Worm (Caenorhabditis elegans) whole organism, L3 larva: ENCODE results near the gene F20C5.11.

ENCODE experiments used
- aly-2 ChIP-seq: fragments of 150-350 bp; optimal IDR thresholded peaks from 2 replicates; lab custom pipeline; 2014; ENCODE audit warnings: missing biosample characterization, missing genetic modification characterization
- ama-1 ChIP-seq: fragments of 150-350 bp; optimal IDR thresholded peaks from 2 replicates; lab custom pipeline; 2018
- ceh-16 ChIP-seq: sonication (generic microtip); optimal IDR thresholded peaks from 2 replicates; lab custom pipeline; 2017; ENCODE audit warnings: missing biosample characterization, missing genetic modification characterization
- ceh-28 ChIP-seq: fragments of 150-350 bp; optimal IDR thresholded peaks from 2 replicates; lab custom pipeline; 2014; ENCODE audit warnings: missing biosample characterization, missing genetic modification reagents, missing genetic modification characterization
- ceh-82 ChIP-seq: fragments of 150-350 bp; optimal IDR thresholded peaks from 2 replicates; lab custom pipeline; 2014; ENCODE audit warnings: missing biosample characterization, missing genetic modification characterization
- ceh-9 ChIP-seq: sonication (generic microtip); optimal IDR thresholded peaks from 2 replicates; lab custom pipeline; 2018; ENCODE audit warnings: missing biosample characterization, missing genetic modification characterization
- daf-12 ChIP-seq: fragments of 150-350 bp; optimal IDR thresholded peaks from 2 replicates; lab custom pipeline; 2014; ENCODE audit warnings: missing biosample characterization, missing genetic modification reagents, missing genetic modification characterization
- egl-5 ChIP-seq: fragments of 150-350 bp; optimal IDR thresholded peaks from 2 replicates; lab custom pipeline; 2017; ENCODE audit warnings: missing biosample characterization, missing genetic modification reagents, missing genetic modification characterization, inconsistent platforms
- elt-1 ChIP-seq: fragments of 150-350 bp; optimal IDR thresholded peaks from 2 replicates; lab custom pipeline; 2014; ENCODE audit warnings: missing biosample characterization, missing genetic modification characterization
- elt-2 ChIP-seq: sonication (generic microtip); optimal IDR thresholded peaks from 2 replicates; lab custom pipeline; 2016; ENCODE audit warnings: missing genetic modification reagents, mild to moderate bottlenecking, missing genetic modification characterization, missing compliant biosample characterization
- elt-3 ChIP-seq, 3 experiments: fragments of 150-350 bp in 1 of 3; sonication (generic microtip) in 2 of 3; optimal IDR thresholded peaks; 2 replicates in 2 of 3; 4 replicates in 1 of 3; lab custom pipeline; 2014 to 2017; ENCODE audit warnings: missing biosample characterization in 3 of 3, missing genetic modification characterization in 3 of 3
- eor-1 ChIP-seq, 2 experiments: fragments of 150-350 bp; optimal IDR thresholded peaks; 2 replicates each; lab custom pipeline; 2014 to 2018; ENCODE audit warnings: missing biosample characterization in 2 of 2, missing genetic modification characterization in 2 of 2
- fkh-10 ChIP-seq: sonication (generic microtip); optimal IDR thresholded peaks from 2 replicates; lab custom pipeline; 2017; ENCODE audit warnings: missing biosample characterization, missing genetic modification reagents, missing genetic modification characterization
- fkh-2 ChIP-seq: fragments of 150-350 bp; optimal IDR thresholded peaks from 2 replicates; lab custom pipeline; 2014; ENCODE audit warnings: missing biosample characterization, missing genetic modification reagents, missing genetic modification characterization
- fos-1 ChIP-seq: fragments of 150-350 bp; optimal IDR thresholded peaks from 2 replicates; lab custom pipeline; 2014; ENCODE audit warnings: missing biosample characterization, missing genetic modification characterization
- hmg-11 ChIP-seq: sonication (generic microtip); optimal IDR thresholded peaks from 2 replicates; lab custom pipeline; 2016; ENCODE audit warnings: missing genetic modification characterization, missing compliant biosample characterization
- jun-1 ChIP-seq: fragments of 150-350 bp; optimal IDR thresholded peaks from 2 replicates; lab custom pipeline; 2014; ENCODE audit warnings: missing biosample characterization, missing genetic modification reagents, missing genetic modification characterization
- lin-15B ChIP-seq: fragments of 150-350 bp; optimal IDR thresholded peaks from 2 replicates; lab custom pipeline; 2014; ENCODE audit warnings: missing biosample characterization, missing genetic modification characterization
- lin-39 ChIP-seq: fragments of 150-350 bp; optimal IDR thresholded peaks from 2 replicates; lab custom pipeline; 2018; ENCODE audit warnings: missing biosample characterization, missing genetic modification reagents, missing genetic modification characterization
- lsy-12 ChIP-seq: sonication (generic microtip); optimal IDR thresholded peaks from 2 replicates; lab custom pipeline; 2016; ENCODE audit warnings: mild to moderate bottlenecking, missing genetic modification characterization, missing compliant biosample characterization
- mdl-1 ChIP-seq: fragments of 150-350 bp; optimal IDR thresholded peaks from 2 replicates; lab custom pipeline; 2014; ENCODE audit warnings: missing biosample characterization, missing genetic modification characterization
- mml-1 ChIP-seq: fragments of 150-350 bp; sonication (generic microtip); optimal IDR thresholded peaks from 3 replicates; lab custom pipeline; 2014; ENCODE audit warnings: missing biosample characterization, missing genetic modification characterization
- nhr-11 ChIP-seq: fragments of 150-350 bp; optimal IDR thresholded peaks from 2 replicates; lab custom pipeline; 2014; ENCODE audit warnings: missing biosample characterization, missing genetic modification characterization
- nhr-12 ChIP-seq: fragments of 150-350 bp; optimal IDR thresholded peaks from 2 replicates; lab custom pipeline; 2014; ENCODE audit warnings: missing biosample characterization, missing genetic modification characterization
- nhr-237 ChIP-seq: fragments of 150-350 bp; optimal IDR thresholded peaks from 2 replicates; lab custom pipeline; 2014; ENCODE audit warnings: missing biosample characterization, missing genetic modification characterization
- nhr-28 ChIP-seq: fragments of 150-350 bp; optimal IDR thresholded peaks from 2 replicates; lab custom pipeline; 2014; ENCODE audit warnings: missing biosample characterization, missing genetic modification characterization
- nhr-43 ChIP-seq: sonication (generic microtip); optimal IDR thresholded peaks from 2 replicates; lab custom pipeline; 2016; ENCODE audit warnings: mild to moderate bottlenecking, missing genetic modification characterization, missing compliant biosample characterization; ENCODE audit not compliant: poor library complexity, severe bottlenecking
- nhr-76 ChIP-seq: fragments of 150-350 bp; sonication (generic microtip); optimal IDR thresholded peaks from 5 replicates; lab custom pipeline; 2014; ENCODE audit warnings: missing biosample characterization, missing genetic modification characterization
- nhr-77 ChIP-seq: fragments of 150-350 bp; optimal IDR thresholded peaks from 2 replicates; lab custom pipeline; 2014; ENCODE audit warnings: missing biosample characterization, missing genetic modification characterization
- pha-4 ChIP-seq: fragments of 150-350 bp; optimal IDR thresholded peaks from 2 replicates; lab custom pipeline; 2014; ENCODE audit warnings: missing biosample characterization, missing genetic modification reagents, missing genetic modification characterization
- pqm-1 ChIP-seq: fragments of 150-350 bp; optimal IDR thresholded peaks from 2 replicates; lab custom pipeline; 2017; ENCODE audit warnings: missing biosample characterization, missing genetic modification characterization, inconsistent platforms
- skn-1 ChIP-seq: fragments of 150-350 bp; optimal IDR thresholded peaks from 2 replicates; lab custom pipeline; 2014; ENCODE audit warnings: missing biosample characterization, missing genetic modification characterization
- snpc-4 ChIP-seq: fragments of 150-350 bp; optimal IDR thresholded peaks from 2 replicates; lab custom pipeline; 2014; ENCODE audit warnings: missing biosample characterization, missing genetic modification characterization
- unc-39 ChIP-seq: sonication (generic microtip); optimal IDR thresholded peaks from 4 replicates; lab custom pipeline; 2017; ENCODE audit warnings: missing biosample characterization, missing genetic modification characterization
- unc-62 ChIP-seq: fragments of 150-350 bp; sonication (generic microtip); optimal IDR thresholded peaks from 4 replicates; lab custom pipeline; 2014; ENCODE audit warnings: missing biosample characterization, missing genetic modification reagents, missing genetic modification characterization
- zag-1 ChIP-seq: fragments of 150-350 bp; optimal IDR thresholded peaks from 2 replicates; lab custom pipeline; 2014; ENCODE audit warnings: missing biosample characterization, missing genetic modification characterization
- ztf-4 ChIP-seq: fragments of 150-350 bp; optimal IDR thresholded peaks from 2 replicates; lab custom pipeline; 2014; ENCODE audit warnings: missing biosample characterization, missing genetic modification characterization

The F20C5.11 gene

ce11 chrIV:8778045-8778444 lies 16.2 kb upstream of the F20C5.11 start, which contains the start of gene C33D9.6:
Gene C33D9.6, minus strand, starts transcription at chrIV:8778145.
- TF ChIP-seq fkh-2 (tag; lab: Kevin White, UChicago) (no peak), mml-1 (no peak), fos-1 (no peak), ceh-82 (tag; lab: Kevin White, UChicago) (no peak), eor-1 (tag; optimal IDR thresholded peaks at IDR 0.05; lab: Kevin White, UChicago) (no peak), nhr-237 (tag; lab: Kevin White, UChicago) (no peak), aly-2 (no peak), mdl-1 (tag; lab: Kevin White, UChicago) (no peak), daf-12 (no peak), egl-5 (no peak), nhr-77 (tag; lab: Kevin White, UChicago) (no peak), elt-1 (tag; lab: Kevin White, UChicago) (no peak), snpc-4 (tag; lab: Kevin White, UChicago) (no peak), ztf-4 (tag; lab: Kevin White, UChicago) (no peak), ama-1 (no peak), elt-3 (tag; optimal IDR thresholded peaks at IDR 0.05; lab: Kevin White, UChicago) (no peak), nhr-11 (no peak)

ce11 chrIV:8772800-8773256 lies 11.0 kb upstream of the F20C5.11 start, which contains the start of gene F20C5.6:
Gene F20C5.6, minus strand, starts transcription at chrIV:8773206.
- TF ChIP-seq ceh-16 (tag; lab: Kevin White, UChicago) (no peak), fos-1 (no peak), unc-39 (tag; lab: Kevin White, UChicago) (no peak), egl-5 (no peak), nhr-76 (tag; lab: Kevin White, UChicago) (no peak), ceh-82 (tag; lab: Kevin White, UChicago) (no peak), ceh-28 (tag; lab: Kevin White, UChicago) (no peak), elt-2 (tag; lab: Kevin White, UChicago) (no peak), lsy-12 (tag; lab: Kevin White, UChicago) (no peak), pqm-1 (tag; lab: Kevin White, UChicago) (no peak), lin-39 (tag; lab: Kevin White, UChicago) (no peak), hmg-11 (tag; lab: Kevin White, UChicago) (no peak), zag-1 (tag; lab: Kevin White, UChicago) (no peak), lin-15B (no peak), snpc-4 (tag; lab: Kevin White, UChicago) (no peak), skn-1 (tag; lab: Kevin White, UChicago) (no peak), ztf-4 (tag; lab: Kevin White, UChicago) (no peak), nhr-12 (no peak), nhr-11 (no peak), nhr-28 (tag; lab: Kevin White, UChicago) (no peak)
- TF ChIP-seq, all 47 proteins: peak for 0

ce11 chrIV:8769539-8769938 lies 7.7 kb upstream of the F20C5.11 start, which contains the start of gene F20C5.5:
Gene F20C5.5, minus strand, starts transcription at chrIV:8769639.
- TF ChIP-seq nhr-43 (tag; lab: Kevin White, UChicago) = no peak
- TF ChIP-seq nhr-28 (tag; lab: Kevin White, UChicago) = no peak
- TF ChIP-seq unc-62 (GFP tag; lab: Kevin White, UChicago) = no peak
- no peak for TF ChIP-seq nhr-11
- no peak for TF ChIP-seq lin-15B
- TF ChIP-seq fkh-10 (GFP tag; lab: Kevin White, UChicago) = no peak
- no peak for TF ChIP-seq zag-1 (tag; lab: Kevin White, UChicago)
- no peak for TF ChIP-seq egl-5
- no peak for TF ChIP-seq ceh-9
- TF ChIP-seq jun-1 (tag; lab: Kevin White, UChicago) = no peak
- no peak for TF ChIP-seq elt-2 (tag; lab: Kevin White, UChicago)
- no peak for TF ChIP-seq lsy-12 (tag; lab: Kevin White, UChicago)
- TF ChIP-seq daf-12 = no peak

- TF ChIP-seq elt-3 (tag; optimal IDR thresholded peaks at IDR 0.05; lab: Kevin White, UChicago) (no peak), pha-4 (tag; lab: Kevin White, UChicago) (peak; percentile 84)
Measured at ce11 chrIV:8764567-8764966, 2.8 kb upstream of the F20C5.11 start, which contains the start of gene cdc-50.B. Gene cdc-50.B, plus strand, starts transcription at chrIV:8764867.
